Fruit fly (Drosophila melanogaster) whole organism, embryonic: ENCODE results near the gene CG16790.

Experiments
- Adf1 ChIP-seq: fragments of 200-800 bp; sonication (Bioruptor generic); IDR thresholded peaks from 2 replicates; pipeline ENCODE4 v1.3.6; 2022; ENCODE audit warnings: missing biosample characterization, missing genetic modification characterization
- CG10321 ChIP-seq: fragments of 200-800 bp; sonication (Bioruptor generic); IDR thresholded peaks from 2 replicates; pipeline ENCODE4 v1.3.6; 2022; ENCODE audit warnings: missing biosample characterization, missing genetic modification characterization
- CG10462 ChIP-seq: fragments of 200-800 bp; sonication (Bioruptor generic); optimal IDR thresholded peaks from 2 replicates; lab custom pipeline; 2016; ENCODE audit warnings: missing biosample characterization, missing genetic modification characterization
- CG12769 ChIP-seq: fragments of 200-800 bp; sonication (Bioruptor generic); optimal IDR thresholded peaks from 2 replicates; lab custom pipeline; 2019; ENCODE audit warnings: missing biosample characterization, mild to moderate bottlenecking, missing genetic modification characterization, moderate library complexity
- CG13894 ChIP-seq: fragments of 200-800 bp; sonication (Bioruptor generic); optimal IDR thresholded peaks from 3 replicates; lab custom pipeline; 2018; ENCODE audit warnings: missing biosample characterization, mild to moderate bottlenecking, missing genetic modification characterization, moderate library complexity
- CG14014 ChIP-seq: fragments of 200-800 bp; sonication (Bioruptor generic); IDR thresholded peaks from 2 replicates; pipeline ENCODE4 v1.3.6; 2022; ENCODE audit warnings: missing biosample characterization, missing genetic modification characterization
- CG15479 ChIP-seq: fragments of 200-800 bp; sonication (Bioruptor generic); optimal IDR thresholded peaks from 3 replicates; lab custom pipeline; 2019; ENCODE audit warnings: missing biosample characterization, mild to moderate bottlenecking, missing genetic modification characterization, moderate library complexity
- CG17829 ChIP-seq: fragments of 200-800 bp; optimal IDR thresholded peaks from 2 replicates; lab custom pipeline; 2019; ENCODE audit warnings: missing biosample characterization, mild to moderate bottlenecking, missing genetic modification characterization, moderate library complexity
- CG42726 ChIP-seq: fragments of 200-800 bp; sonication (Bioruptor generic); IDR thresholded peaks from 2 replicates; pipeline ENCODE4 v1.3.6; 2022; ENCODE audit warnings: missing biosample characterization, missing genetic modification characterization; ENCODE audit not compliant: partially characterized antibody
- CG6689 ChIP-seq: fragments of 200-800 bp; sonication (Bioruptor generic); IDR thresholded peaks from 2 replicates; pipeline ENCODE4 v1.3.6; 2022; ENCODE audit warnings: missing biosample characterization, missing genetic modification characterization
- CG8290 ChIP-seq, 3 experiments: fragments of 200-800 bp; sonication (Bioruptor generic); optimal IDR thresholded peaks; 2 replicates each; lab custom pipeline; 2016 to 2019; ENCODE audit warnings: missing biosample characterization in 3 of 3, missing genetic modification characterization in 3 of 3, mild to moderate bottlenecking in 2 of 3, moderate library complexity in 1 of 3
- Deaf1 ChIP-seq: fragments of 200-800 bp; optimal IDR thresholded peaks from 3 replicates; lab custom pipeline; 2019; ENCODE audit warnings: missing biosample characterization, mild to moderate bottlenecking, missing genetic modification characterization, moderate library complexity
- Dref ChIP-seq: fragments of 200-800 bp; sonication (Bioruptor generic); IDR thresholded peaks from 2 replicates; pipeline ENCODE4 v1.3.6; 2022; ENCODE audit warnings: missing biosample characterization, missing genetic modification characterization
- HLH4C ChIP-seq: fragments of 200-800 bp; sonication (Bioruptor generic); IDR thresholded peaks from 3 replicates; pipeline ENCODE4 v1.3.6; 2022; ENCODE audit warnings: missing biosample characterization, missing genetic modification characterization; ENCODE audit not compliant: partially characterized antibody
- Hr51 ChIP-seq, 2 experiments: fragments of 200-800 bp; sonication (Bioruptor generic); optimal IDR thresholded peaks; 2 replicates in 1 of 2; 3 replicates in 1 of 2; lab custom pipeline; 2016 to 2018; ENCODE audit warnings: missing biosample characterization in 2 of 2, missing genetic modification characterization in 2 of 2, mild to moderate bottlenecking in 1 of 2, moderate library complexity in 1 of 2
- Lim3 ChIP-seq: fragments of 200-800 bp; sonication (Bioruptor generic); IDR thresholded peaks from 2 replicates; pipeline ENCODE4 v1.3.6; 2022; ENCODE audit warnings: missing biosample characterization, missing genetic modification characterization
- Lpt ChIP-seq: fragments of >200 bp; optimal IDR thresholded peaks from 2 replicates; lab custom pipeline; 2018; ENCODE audit warnings: missing biosample characterization, missing genetic modification characterization
- Mad ChIP-seq: fragments of 200-800 bp; sonication (Bioruptor generic); optimal IDR thresholded peaks from 2 replicates; lab custom pipeline; 2016; ENCODE audit warnings: missing biosample characterization, missing genetic modification characterization
- Meics ChIP-seq: fragments of 200-800 bp; sonication (Bioruptor generic); optimal IDR thresholded peaks from 2 replicates; lab custom pipeline; 2017; ENCODE audit warnings: missing biosample characterization, mild to moderate bottlenecking, missing genetic modification characterization
- NC2α ChIP-seq: fragments of 200-800 bp; sonication (Bioruptor generic); optimal IDR thresholded peaks from 2 replicates; lab custom pipeline; 2016; ENCODE audit warnings: missing biosample characterization, missing genetic modification characterization
- Rx ChIP-seq: fragments of 200-800 bp; sonication (Bioruptor generic); IDR thresholded peaks from 2 replicates; pipeline ENCODE4 v1.3.6; 2022; ENCODE audit warnings: missing biosample characterization, missing genetic modification characterization
- Trl ChIP-seq, 3 experiments: fragments of >200 bp in 2 of 3; fragments of 200-800 bp in 1 of 3; sonication (Bioruptor generic) in 1 of 3; optimal IDR thresholded peaks; 2 replicates in 1 of 3; 3 replicates in 2 of 3; lab custom pipeline; 2016 to 2017; ENCODE audit warnings: missing biosample characterization in 1 of 3, missing genetic modification characterization in 1 of 3
- abd-A ChIP-seq: fragments of 200-800 bp; sonication (Bioruptor generic); optimal IDR thresholded peaks from 3 replicates; lab custom pipeline; 2019; ENCODE audit warnings: missing biosample characterization, mild to moderate bottlenecking, missing genetic modification characterization, moderate library complexity
- bbx ChIP-seq: fragments of 200-800 bp; sonication (Bioruptor generic); IDR thresholded peaks from 2 replicates; pipeline ENCODE4 v1.3.6; 2022; ENCODE audit warnings: missing biosample characterization, missing genetic modification characterization; ENCODE audit not compliant: partially characterized antibody
- chinmo ChIP-seq: fragments of 200-800 bp; sonication (Bioruptor generic); IDR thresholded peaks from 4 replicates; pipeline ENCODE4 v1.3.6; 2022; ENCODE audit warnings: missing biosample characterization, missing genetic modification characterization; ENCODE audit not compliant: partially characterized antibody
- chm ChIP-seq: fragments of 200-800 bp; sonication (Bioruptor generic); IDR thresholded peaks from 2 replicates; pipeline ENCODE4 v1.3.6; 2022; ENCODE audit warnings: missing biosample characterization, missing genetic modification characterization
- croc ChIP-seq: fragments of 200-800 bp; sonication (Bioruptor generic); conservative IDR thresholded peaks from 3 replicates; pipeline ENCODE4 v1.3.6; 2022; ENCODE audit warnings: missing biosample characterization, missing genetic modification characterization
- cwo ChIP-seq: fragments of 200-800 bp; sonication (Bioruptor generic); optimal IDR thresholded peaks from 3 replicates; lab custom pipeline; 2017; ENCODE audit warnings: missing biosample characterization, missing genetic modification characterization, mild to moderate bottlenecking, moderate library complexity, missing genetic modification reagents
- dimm ChIP-seq: fragments of 200-800 bp; sonication (Bioruptor generic); IDR thresholded peaks from 2 replicates; pipeline ENCODE4 v1.3.6; 2022; ENCODE audit warnings: missing biosample characterization, missing genetic modification characterization
- exex ChIP-seq: fragments of 200-800 bp; sonication (Bioruptor generic); optimal IDR thresholded peaks from 4 replicates; lab custom pipeline; 2018; ENCODE audit warnings: missing biosample characterization, mild to moderate bottlenecking, missing genetic modification characterization, moderate library complexity
- fu2 ChIP-seq: fragments of 200-800 bp; sonication (Bioruptor generic); optimal IDR thresholded peaks from 2 replicates; lab custom pipeline; 2016; ENCODE audit warnings: missing biosample characterization, missing genetic modification characterization
- mirr ChIP-seq: fragments of 200-800 bp; sonication (Bioruptor generic); optimal IDR thresholded peaks from 3 replicates; lab custom pipeline; 2018; ENCODE audit warnings: missing biosample characterization, mild to moderate bottlenecking, missing genetic modification characterization
- onecut ChIP-seq: fragments of 200-800 bp; sonication (Bioruptor generic); IDR thresholded peaks from 2 replicates; pipeline ENCODE4 v1.3.6; 2022; ENCODE audit warnings: missing biosample characterization, missing genetic modification characterization
- pfk ChIP-seq: fragments of 200-800 bp; sonication (Bioruptor generic); optimal IDR thresholded peaks from 2 replicates; lab custom pipeline; 2018; ENCODE audit warnings: missing biosample characterization, mild to moderate bottlenecking, missing genetic modification characterization, moderate library complexity
- sd ChIP-seq: fragments of 200-800 bp; sonication (Bioruptor generic); optimal IDR thresholded peaks from 3 replicates; lab custom pipeline; 2018; ENCODE audit warnings: missing biosample characterization, mild to moderate bottlenecking, missing genetic modification characterization, moderate library complexity
- sug ChIP-seq: fragments of 200-800 bp; optimal IDR thresholded peaks from 2 replicates; lab custom pipeline; 2019; ENCODE audit warnings: missing biosample characterization, mild to moderate bottlenecking, missing genetic modification characterization, moderate library complexity
- tna ChIP-seq: fragments of 200-800 bp; sonication (Bioruptor generic); IDR thresholded peaks from 2 replicates; pipeline ENCODE4 v1.3.6; 2022; ENCODE audit warnings: missing biosample characterization, missing genetic modification characterization; ENCODE audit not compliant: partially characterized antibody
- z ChIP-seq: fragments of 200-800 bp; sonication (Bioruptor generic); IDR thresholded peaks from 3 replicates; pipeline ENCODE4 v1.3.6; 2022; ENCODE audit warnings: missing biosample characterization, missing genetic modification characterization
- zen2 ChIP-seq: fragments of 200-800 bp; sonication (Bioruptor generic); IDR thresholded peaks from 3 replicates; pipeline ENCODE4 v1.3.6; 2022; ENCODE audit warnings: missing biosample characterization, missing genetic modification characterization; ENCODE audit not compliant: partially characterized antibody

Gene CG16790

DNA sequence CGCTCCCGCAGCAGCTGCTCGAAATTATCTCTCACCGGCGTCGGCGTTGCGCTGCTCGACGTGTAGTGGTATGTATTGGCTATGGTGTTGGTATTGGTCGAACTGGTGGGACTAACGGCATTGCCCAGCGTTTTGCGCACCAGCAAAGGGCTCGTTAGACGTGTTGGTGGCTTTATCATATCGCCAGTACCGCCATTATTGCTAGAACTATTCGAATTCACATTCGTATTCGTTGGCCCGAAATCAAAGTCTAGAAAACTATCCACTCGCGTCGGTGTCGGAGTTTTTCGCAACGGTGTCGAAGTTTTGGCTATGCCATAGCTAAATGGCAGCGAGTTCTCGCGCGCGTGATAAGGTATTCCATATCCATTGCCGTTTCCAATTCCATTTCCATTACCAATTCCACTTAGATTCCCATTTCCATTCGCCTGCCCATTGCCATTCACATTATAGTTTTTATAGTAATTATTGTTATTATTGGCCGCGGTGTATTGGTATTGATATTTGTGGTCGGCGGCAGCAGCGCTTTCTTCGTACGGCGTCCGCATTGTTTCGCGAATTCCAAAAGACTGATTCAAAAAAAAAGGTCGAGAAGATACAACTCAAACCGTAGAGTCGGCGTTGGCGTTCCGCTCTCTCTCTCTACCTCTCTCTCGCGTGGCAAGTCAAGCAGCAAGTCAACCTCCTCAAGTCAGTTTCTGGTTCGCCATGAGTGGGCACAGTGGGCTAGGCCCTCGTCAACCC, 37.4 kb downstream of the CG16790 start, which contains the start of gene by (continued):
- TF ChIP-seq chinmo (GFP tag; lab: Robert Waterston, UW): peak; percentile 83; the same call in 3 of the 4 replicates
- TF ChIP-seq CG6689 (GFP tag; lab: Robert Waterston, UW): no peak
- TF ChIP-seq cwo (GFP tag; lab: Kevin White, UChicago): no peak
- peak; percentile 41 for TF ChIP-seq abd-A (tag; lab: Kevin White, UChicago)
- TF ChIP-seq CG42726 (GFP tag; lab: Robert Waterston, UW): 0 out of 2 replicates have a peak, but pooled peaks have one; percentile 26
- no peak for TF ChIP-seq onecut (GFP tag; lab: Robert Waterston, UW)
- TF ChIP-seq Lim3 (GFP tag; lab: Robert Waterston, UW): no peak
- TF ChIP-seq CG8290 (GFP tag; optimal IDR thresholded peaks at IDR 0.05; lab: Kevin White, UChicago): no peak
- TF ChIP-seq CG8290 (tag; optimal IDR thresholded peaks at IDR 0.05; lab: Kevin White, UChicago): peak in 1 of 2 experiments; percentile 35
- TF ChIP-seq Deaf1 (tag; lab: Kevin White, UChicago): peak; percentile 51
- 0 out of 3 replicates have a peak, but pooled peaks have one; percentile 12 for TF ChIP-seq HLH4C (GFP tag; lab: Robert Waterston, UW)
- no peak for TF ChIP-seq fu2 (GFP tag; lab: Kevin White, UChicago)
- peak; percentile 19 for TF ChIP-seq pfk
- no peak for TF ChIP-seq Lpt (GFP tag; lab: Kevin White, UChicago)
- no peak for TF ChIP-seq NC2α (GFP tag; lab: Kevin White, UChicago)
- TF ChIP-seq exex (tag; lab: Kevin White, UChicago): peak; percentile 76
- TF ChIP-seq Mad (GFP tag; lab: Kevin White, UChicago): no peak
- TF ChIP-seq CG10321 (GFP tag; lab: Robert Waterston, UW): no peak
- TF ChIP-seq Adf1: peak; percentile 38; the same call in 1 of the 2 replicates
- no peak for TF ChIP-seq CG12769 (tag; lab: Kevin White, UChicago)
- no peak for TF ChIP-seq CG10462 (GFP tag; lab: Kevin White, UChicago)
- TF ChIP-seq CG17829 (tag; lab: Kevin White, UChicago): no peak
- peak; percentile 58; the same call in 1 of the 3 replicates for TF ChIP-seq z
- TF ChIP-seq Dref (GFP tag; lab: Robert Waterston, UW): no peak
- TF ChIP-seq Trl (optimal IDR thresholded peaks at IDR 0.05; lab: Kevin White, UChicago): peak in 1 of 2 experiments; percentile 75
- no peak for TF ChIP-seq Trl (GFP tag; optimal IDR thresholded peaks at IDR 0.05; lab: Kevin White, UChicago)
- no peak for TF ChIP-seq croc (GFP tag; lab: Robert Waterston, UW)
- no peak for TF ChIP-seq dimm (GFP tag; lab: Robert Waterston, UW)
- peak; percentile 83 for TF ChIP-seq sd (tag; lab: Kevin White, UChicago)
- peak; percentile 14; the same call in 1 of the 2 replicates for TF ChIP-seq chm
- peak; percentile 38; the same call in 1 of the 2 replicates for TF ChIP-seq bbx (GFP tag; lab: Robert Waterston, UW)
- no peak for TF ChIP-seq Hr51 (GFP tag; optimal IDR thresholded peaks at IDR 0.05; lab: Kevin White, UChicago)
- TF ChIP-seq CG13894 (tag; lab: Kevin White, UChicago): peak; percentile 19
- no peak for TF ChIP-seq Meics
- TF ChIP-seq tna (GFP tag; lab: Robert Waterston, UW): peak; percentile 8; the same call in 1 of the 2 replicates
- TF ChIP-seq zen2 (GFP tag; lab: Robert Waterston, UW): peak; percentile 49; the same call in 1 of the 3 replicates
- TF ChIP-seq Rx (GFP tag; lab: Robert Waterston, UW): no peak
- no peak for TF ChIP-seq CG14014 (GFP tag; lab: Robert Waterston, UW)
- peak; percentile 52 for TF ChIP-seq sug (tag; lab: Kevin White, UChicago)
- peak; percentile 16 for TF ChIP-seq mirr
- TF ChIP-seq CG15479 (GFP tag; lab: Kevin White, UChicago): no peak
